Fruit fly (Drosophila melanogaster) whole organism, embryonic: ENCODE results near the gene CG14966.

Experiments used
- B-H2 ChIP-seq: fragments of 200-800 bp; sonication (Bioruptor generic); optimal IDR thresholded peaks from 2 replicates; lab custom pipeline; 2018; ENCODE audit warnings: missing biosample characterization, mild to moderate bottlenecking, missing genetic modification characterization
- CG10267 ChIP-seq: fragments of 200-800 bp; sonication (Bioruptor generic); optimal IDR thresholded peaks from 2 replicates; lab custom pipeline; 2018; ENCODE audit warnings: missing biosample characterization, mild to moderate bottlenecking, missing genetic modification characterization, moderate library complexity
- CG10462 ChIP-seq: fragments of 200-800 bp; sonication (Bioruptor generic); optimal IDR thresholded peaks from 2 replicates; lab custom pipeline; 2016; ENCODE audit warnings: missing biosample characterization, missing genetic modification characterization
- CG11456 ChIP-seq: fragments of 200-800 bp; sonication (Bioruptor generic); IDR thresholded peaks from 3 replicates; pipeline ENCODE4 v1.3.6; 2022; ENCODE audit warnings: missing biosample characterization, missing genetic modification characterization
- CG11504 ChIP-seq: fragments of 200-800 bp; sonication (Bioruptor generic); optimal IDR thresholded peaks from 3 replicates; lab custom pipeline; 2019; ENCODE audit warnings: missing biosample characterization, mild to moderate bottlenecking, missing genetic modification characterization, moderate library complexity
- CG12942 ChIP-seq: fragments of 200-800 bp; sonication (Bioruptor generic); optimal IDR thresholded peaks from 3 replicates; lab custom pipeline; 2016; ENCODE audit warnings: missing biosample characterization, missing genetic modification characterization
- CG13123 ChIP-seq: fragments of 200-800 bp; sonication (Bioruptor generic); optimal IDR thresholded peaks from 2 replicates; lab custom pipeline; 2016; ENCODE audit warnings: missing biosample characterization, missing genetic modification characterization
- CG13775 ChIP-seq: fragments of 200-800 bp; sonication (Bioruptor generic); optimal IDR thresholded peaks from 3 replicates; lab custom pipeline; 2017; ENCODE audit warnings: missing biosample characterization, mild to moderate bottlenecking, missing genetic modification characterization
- CG1529 ChIP-seq: fragments of 200-800 bp; sonication (Bioruptor generic); optimal IDR thresholded peaks from 3 replicates; lab custom pipeline; 2018; ENCODE audit warnings: missing biosample characterization, missing genetic modification characterization
- CG1603 ChIP-seq: fragments of 200-800 bp; sonication (Bioruptor generic); optimal IDR thresholded peaks from 2 replicates; lab custom pipeline; 2019; ENCODE audit warnings: missing biosample characterization, mild to moderate bottlenecking, missing genetic modification characterization, moderate library complexity
- CG16863 ChIP-seq: fragments of 200-800 bp; sonication (Bioruptor generic); optimal IDR thresholded peaks from 3 replicates; lab custom pipeline; 2016; ENCODE audit warnings: missing biosample characterization, missing genetic modification characterization
- CG17612 ChIP-seq: fragments of 200-800 bp; sonication (Bioruptor generic); IDR thresholded peaks from 2 replicates; pipeline ENCODE4 v1.3.6; 2022; ENCODE audit warnings: missing biosample characterization, missing genetic modification characterization
- CG1792 ChIP-seq: fragments of 200-800 bp; sonication (Bioruptor generic); optimal IDR thresholded peaks from 2 replicates; lab custom pipeline; 2016; ENCODE audit warnings: missing biosample characterization, missing genetic modification characterization
- CG18262 ChIP-seq: fragments of 200-800 bp; optimal IDR thresholded peaks from 3 replicates; lab custom pipeline; 2019; ENCODE audit warnings: missing biosample characterization, mild to moderate bottlenecking, missing genetic modification characterization, moderate library complexity
- CG31441 ChIP-seq: fragments of 200-800 bp; sonication (Bioruptor generic); IDR thresholded peaks from 2 replicates; pipeline ENCODE4 v1.3.6; 2022; ENCODE audit warnings: missing biosample characterization, missing genetic modification characterization
- CG43689 ChIP-seq: fragments of 200-800 bp; sonication (Bioruptor generic); IDR thresholded peaks from 2 replicates; pipeline ENCODE4 v1.3.6; 2022; ENCODE audit warnings: missing biosample characterization, missing genetic modification characterization
- CG7357 ChIP-seq: fragments of 200-800 bp; sonication (Bioruptor generic); IDR thresholded peaks from 3 replicates; pipeline ENCODE4 v1.3.6; 2022; ENCODE audit warnings: missing biosample characterization, missing genetic modification characterization
- CG7556 ChIP-seq: fragments of 200-800 bp; sonication (Bioruptor generic); optimal IDR thresholded peaks from 2 replicates; lab custom pipeline; 2017; ENCODE audit warnings: missing biosample characterization, mild to moderate bottlenecking, missing genetic modification characterization
- CG7987 ChIP-seq: fragments of 200-800 bp; sonication (Bioruptor generic); optimal IDR thresholded peaks from 2 replicates; lab custom pipeline; 2018; ENCODE audit warnings: missing biosample characterization, mild to moderate bottlenecking, missing genetic modification characterization, moderate library complexity
- CG9215 ChIP-seq: fragments of 200-800 bp; sonication (Bioruptor generic); IDR thresholded peaks from 2 replicates; pipeline ENCODE4 v1.3.6; 2022; ENCODE audit warnings: missing biosample characterization, missing genetic modification characterization
- CG9932 ChIP-seq: fragments of 200-800 bp; sonication (Bioruptor generic); IDR thresholded peaks from 2 replicates; pipeline ENCODE4 v1.3.6; 2022; ENCODE audit warnings: missing biosample characterization, missing genetic modification characterization
- Dek ChIP-seq: fragments of 200-800 bp; sonication (Bioruptor generic); optimal IDR thresholded peaks from 3 replicates; lab custom pipeline; 2019; ENCODE audit warnings: missing biosample characterization, mild to moderate bottlenecking, missing genetic modification characterization, moderate library complexity
- Dll ChIP-seq: fragments of 200-800 bp; sonication (Bioruptor generic); IDR thresholded peaks from 4 replicates; pipeline ENCODE4 v1.3.6; 2022; ENCODE audit warnings: missing biosample characterization, missing genetic modification characterization; ENCODE audit not compliant: partially characterized antibody
- H2.0 ChIP-seq: fragments of 200-800 bp; sonication (Bioruptor generic); IDR thresholded peaks from 2 replicates; pipeline ENCODE4 v1.3.6; 2022; ENCODE audit warnings: missing biosample characterization, missing genetic modification characterization
- Hand ChIP-seq: fragments of 200-800 bp; sonication (Bioruptor generic); optimal IDR thresholded peaks from 2 replicates; lab custom pipeline; 2017; ENCODE audit warnings: mild to moderate bottlenecking, missing biosample characterization, missing genetic modification reagents, missing genetic modification characterization
- MESR4 ChIP-seq: fragments of 200-800 bp; sonication (Bioruptor generic); optimal IDR thresholded peaks from 2 replicates; lab custom pipeline; 2018; ENCODE audit warnings: missing biosample characterization, mild to moderate bottlenecking, missing genetic modification characterization, moderate library complexity
- MTF-1 ChIP-seq: fragments of 200-800 bp; sonication (Bioruptor generic); optimal IDR thresholded peaks from 2 replicates; lab custom pipeline; 2018; ENCODE audit warnings: missing biosample characterization, mild to moderate bottlenecking, missing genetic modification characterization, borderline replicate concordance
- Med ChIP-seq: fragments of 200-800 bp; sonication (Bioruptor generic); peaks from one replicate; lab custom pipeline; 2016; ENCODE audit warnings: missing biosample characterization, missing genetic modification characterization, mild to moderate bottlenecking, inconsistent platforms, moderate library complexity
- Pdp1 ChIP-seq, 2 experiments: fragments of 200-800 bp; sonication (Bioruptor generic); optimal IDR thresholded peaks; 3 replicates each; lab custom pipeline; 2016; ENCODE audit warnings: missing biosample characterization in 2 of 2, missing genetic modification characterization in 2 of 2, mild to moderate bottlenecking in 1 of 2, moderate library complexity in 1 of 2
- Sox102F ChIP-seq: fragments of 200-800 bp; sonication (Bioruptor generic); optimal IDR thresholded peaks from 2 replicates; lab custom pipeline; 2018; ENCODE audit warnings: missing biosample characterization, mild to moderate bottlenecking, missing genetic modification characterization, moderate library complexity
- Trl ChIP-seq, 3 experiments: fragments of >200 bp in 2 of 3; fragments of 200-800 bp in 1 of 3; sonication (Bioruptor generic) in 1 of 3; optimal IDR thresholded peaks; 2 replicates in 1 of 3; 3 replicates in 2 of 3; lab custom pipeline; 2016 to 2017; ENCODE audit warnings: missing biosample characterization in 1 of 3, missing genetic modification characterization in 1 of 3
- YL-1 ChIP-seq: fragments of 200-800 bp; sonication (Bioruptor generic); optimal IDR thresholded peaks from 3 replicates; lab custom pipeline; 2017; ENCODE audit warnings: missing biosample characterization, mild to moderate bottlenecking, missing genetic modification characterization
- aop ChIP-seq: fragments of 200-800 bp; sonication (Bioruptor generic); IDR thresholded peaks from 2 replicates; pipeline ENCODE4 v1.3.6; 2022; ENCODE audit warnings: missing biosample characterization, missing genetic modification characterization
- chinmo ChIP-seq: fragments of 200-800 bp; sonication (Bioruptor generic); IDR thresholded peaks from 4 replicates; pipeline ENCODE4 v1.3.6; 2022; ENCODE audit warnings: missing biosample characterization, missing genetic modification characterization; ENCODE audit not compliant: partially characterized antibody
- chm ChIP-seq: fragments of 200-800 bp; sonication (Bioruptor generic); IDR thresholded peaks from 2 replicates; pipeline ENCODE4 v1.3.6; 2022; ENCODE audit warnings: missing biosample characterization, missing genetic modification characterization
- croc ChIP-seq: fragments of 200-800 bp; sonication (Bioruptor generic); conservative IDR thresholded peaks from 3 replicates; pipeline ENCODE4 v1.3.6; 2022; ENCODE audit warnings: missing biosample characterization, missing genetic modification characterization
- gsb ChIP-seq: fragments of 200-800 bp; sonication (Bioruptor generic); IDR thresholded peaks from 2 replicates; pipeline ENCODE4 v1.3.6; 2022; ENCODE audit warnings: missing biosample characterization, missing genetic modification characterization
- gsb-n ChIP-seq: fragments of 200-800 bp; sonication (Bioruptor generic); optimal IDR thresholded peaks from 3 replicates; lab custom pipeline; 2018; ENCODE audit warnings: missing biosample characterization, mild to moderate bottlenecking, missing genetic modification characterization
- inv ChIP-seq: fragments of 200-800 bp; sonication (Bioruptor generic); IDR thresholded peaks from 2 replicates; pipeline ENCODE4 v1.3.6; 2022; ENCODE audit warnings: missing biosample characterization, missing genetic modification characterization; ENCODE audit not compliant: partially characterized antibody
- jigr1 ChIP-seq: fragments of 200-800 bp; sonication (Bioruptor generic); IDR thresholded peaks from 3 replicates; pipeline ENCODE4 v1.3.6; 2022; ENCODE audit warnings: missing biosample characterization, missing genetic modification characterization
- kni ChIP-seq: fragments of 200-800 bp; sonication (Bioruptor generic); optimal IDR thresholded peaks from 3 replicates; lab custom pipeline; 2017; ENCODE audit warnings: mild to moderate bottlenecking, missing biosample characterization, missing genetic modification reagents, missing genetic modification characterization
- knrl ChIP-seq: fragments of 200-800 bp; sonication (Bioruptor generic); IDR thresholded peaks from 3 replicates; pipeline ENCODE4 v1.3.6; 2022; ENCODE audit warnings: missing biosample characterization, missing genetic modification characterization; ENCODE audit not compliant: partially characterized antibody
- lbe ChIP-seq: fragments of 200-800 bp; sonication (Bioruptor generic); optimal IDR thresholded peaks from 2 replicates; lab custom pipeline; 2016; ENCODE audit warnings: missing biosample characterization, mild to moderate bottlenecking, missing genetic modification characterization
- pros ChIP-seq: fragments of 200-800 bp; sonication (Bioruptor generic); optimal IDR thresholded peaks from 3 replicates; lab custom pipeline; 2019; ENCODE audit warnings: missing biosample characterization, mild to moderate bottlenecking, missing genetic modification characterization, moderate library complexity
- ranshi ChIP-seq: fragments of 200-800 bp; sonication (Bioruptor generic); IDR thresholded peaks from 2 replicates; pipeline ENCODE4 v1.3.6; 2022; ENCODE audit warnings: missing biosample characterization, missing genetic modification characterization
- sob ChIP-seq: fragments of 200-800 bp; sonication (Bioruptor generic); IDR thresholded peaks from 2 replicates; pipeline ENCODE4 v1.3.6; 2022; ENCODE audit warnings: missing biosample characterization, missing genetic modification characterization
- unc-4 ChIP-seq: fragments of 200-800 bp; sonication (Bioruptor generic); IDR thresholded peaks from 2 replicates; pipeline ENCODE4 v1.3.6; 2022; ENCODE audit warnings: missing biosample characterization, missing genetic modification characterization; ENCODE audit not compliant: partially characterized antibody
- usp ChIP-seq: fragments of >200 bp; optimal IDR thresholded peaks from 2 replicates; lab custom pipeline; 2017; ENCODE audit warnings: missing biosample characterization, missing genetic modification characterization
- yki ChIP-seq: fragments of >200 bp; optimal IDR thresholded peaks from 3 replicates; lab custom pipeline; 2018

CG14966 gene

dm6 chr3L:3223390-3223914, 26.0 kb upstream of the CG14966 start (continued):
- no peak for TF ChIP-seq Trl (optimal IDR thresholded peaks at IDR 0.05; lab: Kevin White, UChicago)
- no peak for TF ChIP-seq Trl (GFP tag; optimal IDR thresholded peaks at IDR 0.05; lab: Kevin White, UChicago)
- no peak for TF ChIP-seq Dek
- TF ChIP-seq CG18262 (tag; lab: Kevin White, UChicago), result no peak
- TF ChIP-seq lbe, result no peak
- TF ChIP-seq Sox102F (GFP tag; lab: Kevin White, UChicago), result no peak
- TF ChIP-seq Med (GFP tag; lab: Kevin White, UChicago), result peak; percentile 6
- no peak for TF ChIP-seq aop (GFP tag; lab: Robert Waterston, UW)
- TF ChIP-seq CG43689 (GFP tag; lab: Robert Waterston, UW), result no peak
- no peak for TF ChIP-seq usp (GFP tag; lab: Kevin White, UChicago)
- TF ChIP-seq knrl (GFP tag; lab: Robert Waterston, UW), result no peak
- no peak for TF ChIP-seq CG11456
- peak; percentile 49 for TF ChIP-seq chm (GFP tag; lab: Robert Waterston, UW)
- 0 out of 4 replicates have a peak, but pooled peaks have one; percentile 7 for TF ChIP-seq chinmo (GFP tag; lab: Robert Waterston, UW)
- TF ChIP-seq CG13123, result no peak
- TF ChIP-seq B-H2 (GFP tag; lab: Kevin White, UChicago), result no peak
- TF ChIP-seq MESR4 (GFP tag; lab: Kevin White, UChicago), result peak; percentile 99
- TF ChIP-seq Hand (GFP tag; lab: Kevin White, UChicago), result no peak
- TF ChIP-seq unc-4 (GFP tag; lab: Robert Waterston, UW), result 0 out of 2 replicates have a peak, but pooled peaks have one; percentile 24
- TF ChIP-seq Pdp1 (GFP tag; optimal IDR thresholded peaks at IDR 0.05; lab: Kevin White, UChicago), result peak in 1 of 2 experiments; percentile 32
- TF ChIP-seq CG12942 (GFP tag; lab: Kevin White, UChicago), result no peak
- no peak for TF ChIP-seq CG7357 (GFP tag; lab: Robert Waterston, UW)
- TF ChIP-seq yki, result no peak
- TF ChIP-seq croc (GFP tag; lab: Robert Waterston, UW), result no peak
- peak; percentile 16 for TF ChIP-seq pros (GFP tag; lab: Kevin White, UChicago)
- TF ChIP-seq YL-1 (GFP tag; lab: Kevin White, UChicago), result peak; percentile 65
- no peak for TF ChIP-seq sob (GFP tag; lab: Robert Waterston, UW)
- no peak for TF ChIP-seq CG7556 (GFP tag; lab: Kevin White, UChicago)
- TF ChIP-seq CG9932 (GFP tag; lab: Robert Waterston, UW), result no peak
- no peak for TF ChIP-seq gsb (GFP tag; lab: Robert Waterston, UW)
- TF ChIP-seq gsb-n (tag; lab: Kevin White, UChicago), result no peak
- TF ChIP-seq CG7987 (GFP tag; lab: Kevin White, UChicago), result peak; percentile 89
- TF ChIP-seq jigr1 (GFP tag; lab: Robert Waterston, UW), result no peak
- TF ChIP-seq kni (GFP tag; lab: Kevin White, UChicago), result no peak
- TF ChIP-seq CG11504 (tag; lab: Kevin White, UChicago), result no peak
- no peak for TF ChIP-seq CG16863 (GFP tag; lab: Kevin White, UChicago)
- TF ChIP-seq H2.0 (GFP tag; lab: Robert Waterston, UW), result no peak
- TF ChIP-seq Dll (GFP tag; lab: Robert Waterston, UW), result peak; percentile 59; the same call in 1 of the 4 replicates

dm6 chr3L:3222643-3223389, 25.4 kb upstream of the CG14966 start, which contains the start of the genes RpL28 and eIF1:
Gene RpL28, minus strand, starts transcription at chr3L:3222960.
Gene eIF1, plus strand, starts transcription at chr3L:3223341.
- peak; percentile 78 for TF ChIP-seq CG10462
- TF ChIP-seq CG1529 (GFP tag; lab: Kevin White, UChicago), result peak; percentile 89
- peak; percentile 98 for TF ChIP-seq CG13775 (GFP tag; lab: Kevin White, UChicago)
- TF ChIP-seq CG1603 (tag; lab: Kevin White, UChicago), result peak; percentile 91
- TF ChIP-seq CG17612, result peak; percentile 54; the same call in 1 of the 2 replicates
- peak; percentile 72 for TF ChIP-seq inv
- TF ChIP-seq CG9215 (GFP tag; lab: Robert Waterston, UW), result peak; percentile 83
- TF ChIP-seq ranshi, result peak; percentile 87
- TF ChIP-seq CG31441 (GFP tag; lab: Robert Waterston, UW), result peak; percentile 89
- TF ChIP-seq CG1792 (GFP tag; lab: Kevin White, UChicago), result peak; percentile 81
- TF ChIP-seq CG10267, result peak; percentile 86
- peak; percentile 98 for TF ChIP-seq MTF-1 (GFP tag; lab: Kevin White, UChicago)
